Fruit fly (Drosophila melanogaster): Measurements from ENCODE around the gene Sytbeta.

Sytbeta gene

dm6 chr3L:14984521-14985150 lies 80.1 kb downstream of the Sytbeta start, which contains the start of gene mnd (continued):
- TF ChIP-seq CG10669 (GFP tag; optimal IDR thresholded peaks at IDR 0.05) (peak; percentile 65), acj6 (GFP tag; optimal IDR thresholded peaks at IDR 0.05) (peak; percentile 76), CG11762 (GFP tag; optimal IDR thresholded peaks at IDR 0.05; ENCODE audit: insufficient read depth) (peak; percentile 65), Hr39 (GFP tag; optimal IDR thresholded peaks at IDR 0.05) (no peak), svp (GFP tag) (peak; percentile 72), Eip75B (GFP tag; optimal IDR thresholded peaks at IDR 0.05) (peak; percentile 68), Sox15 (GFP tag; optimal IDR thresholded peaks at IDR 0.05) (no peak), Lpt (GFP tag; optimal IDR thresholded peaks at IDR 0.05) (peak; percentile 87), achi (GFP tag; optimal IDR thresholded peaks at IDR 0.05) (peak; percentile 79), fkh (GFP tag; optimal IDR thresholded peaks at IDR 0.05) (no peak), CG8119 (GFP tag; IDR thresholded peaks at IDR 0.05) (peak; percentile 93), salr (GFP tag; optimal IDR thresholded peaks at IDR 0.05) (peak; percentile 10 to 84), Hr4 (GFP tag; optimal IDR thresholded peaks at IDR 0.05) (peak; percentile 91), CG6163 (GFP tag; IDR thresholded peaks at IDR 0.05) (peak; percentile 88), Eip93F (GFP tag; optimal IDR thresholded peaks at IDR 0.05) (no peak), cyc (GFP tag; optimal IDR thresholded peaks at IDR 0.05) (peak; percentile 39), CG6808 (GFP tag; optimal IDR thresholded peaks at IDR 0.05) (peak; percentile 57), Ets21C (GFP tag; optimal IDR thresholded peaks at IDR 0.05) (no peak), CG11294 (GFP tag; IDR thresholded peaks at IDR 0.05) (peak; percentile 84), CG8632 (GFP tag; optimal IDR thresholded peaks at IDR 0.05) (peak; percentile 63), CG11902 (GFP tag; optimal IDR thresholded peaks at IDR 0.05) (peak; percentile 15), ss (GFP tag; optimal IDR thresholded peaks at IDR 0.05) (peak; percentile 26 to 56), CG7368 (GFP tag; optimal IDR thresholded peaks at IDR 0.05) (peak; percentile 67), CG3919 (GFP tag; optimal IDR thresholded peaks at IDR 0.05) (peak; percentile 84), eg (GFP tag; IDR thresholded peaks at IDR 0.05) (peak; percentile 96), CG6854 (GFP tag; optimal IDR thresholded peaks at IDR 0.05) (no peak)

- TF ChIP-seq CG7368 (GFP tag; optimal IDR thresholded peaks at IDR 0.05) (no peak), Met (GFP tag; optimal IDR thresholded peaks at IDR 0.05) (no peak), acj6 (GFP tag; optimal IDR thresholded peaks at IDR 0.05) (no peak), CG6792 (GFP tag; optimal IDR thresholded peaks at IDR 0.05) (no peak), Hr4 (GFP tag; optimal IDR thresholded peaks at IDR 0.05) (no peak), CG16779 (tag; optimal IDR thresholded peaks at IDR 0.05) (no peak), CG10631 (GFP tag; optimal IDR thresholded peaks at IDR 0.05) (no peak), CG11902 (GFP tag; optimal IDR thresholded peaks at IDR 0.05) (no peak), net (GFP tag; optimal IDR thresholded peaks at IDR 0.05) (no peak), pdm3 (GFP tag; optimal IDR thresholded peaks at IDR 0.05) (peak; percentile 22), cyc (GFP tag; optimal IDR thresholded peaks at IDR 0.05) (peak; percentile 23), CG3032 (tag; optimal IDR thresholded peaks at IDR 0.05) (peak; percentile 5), CG1621 (tag; optimal IDR thresholded peaks at IDR 0.05) (no peak), Gug (GFP tag; IDR thresholded peaks at IDR 0.05) (no peak), CG8632 (GFP tag; optimal IDR thresholded peaks at IDR 0.05) (no peak), achi (GFP tag; optimal IDR thresholded peaks at IDR 0.05) (no peak), Sox15 (GFP tag; optimal IDR thresholded peaks at IDR 0.05) (no peak), Sox102F (GFP tag; optimal IDR thresholded peaks at IDR 0.05) (no peak), dac (GFP tag; optimal IDR thresholded peaks at IDR 0.05) (no peak), lz (GFP tag; optimal IDR thresholded peaks at IDR 0.05) (peak; percentile 38), CG10669 (GFP tag; optimal IDR thresholded peaks at IDR 0.05) (no peak), ss (GFP tag; optimal IDR thresholded peaks at IDR 0.05) (no peak), Ets21C (GFP tag; optimal IDR thresholded peaks at IDR 0.05) (no peak), CG6808 (GFP tag; optimal IDR thresholded peaks at IDR 0.05) (no peak), CG3919 (GFP tag; optimal IDR thresholded peaks at IDR 0.05) (peak; percentile 18), Sox14 (GFP tag; optimal IDR thresholded peaks at IDR 0.05) (peak; percentile 40), CG8119 (GFP tag; IDR thresholded peaks at IDR 0.05) (no peak), Eip78C (GFP tag) (no peak), topi (GFP tag; optimal IDR thresholded peaks at IDR 0.05) (peak; percentile 22), Smox (GFP tag; optimal IDR thresholded peaks at IDR 0.05) (no peak), Hr39 (GFP tag; optimal IDR thresholded peaks at IDR 0.05) (peak; percentile 3), esn (GFP tag; optimal IDR thresholded peaks at IDR 0.05) (peak; percentile 21), CG31627 (GFP tag; optimal IDR thresholded peaks at IDR 0.05) (peak; percentile 29), dsx (GFP tag; optimal IDR thresholded peaks at IDR 0.05; ENCODE audit: poor library complexity, severe bottlenecking) (no peak)
Measured at dm6 chr3L:14982675-14983084, 82.1 kb downstream of the Sytbeta start, which contains the start of gene CG5114. TSS of gene CG5114 (plus strand) at chr3L:14982835.
